Worm (Caenorhabditis elegans) whole organism, mixed stage, embryonic: ENCODE measurements around the gene srh-180.

Source experiments
- lin-13 ChIP-seq: fragments of 150-350 bp; optimal IDR thresholded peaks from 2 replicates; lab custom pipeline; 2014; ENCODE audit warnings: missing biosample characterization, missing genetic modification characterization
- nhr-237 ChIP-seq: fragments of 150-350 bp; optimal IDR thresholded peaks from 2 replicates; lab custom pipeline; 2014; ENCODE audit warnings: missing biosample characterization, missing genetic modification characterization

DNA sequence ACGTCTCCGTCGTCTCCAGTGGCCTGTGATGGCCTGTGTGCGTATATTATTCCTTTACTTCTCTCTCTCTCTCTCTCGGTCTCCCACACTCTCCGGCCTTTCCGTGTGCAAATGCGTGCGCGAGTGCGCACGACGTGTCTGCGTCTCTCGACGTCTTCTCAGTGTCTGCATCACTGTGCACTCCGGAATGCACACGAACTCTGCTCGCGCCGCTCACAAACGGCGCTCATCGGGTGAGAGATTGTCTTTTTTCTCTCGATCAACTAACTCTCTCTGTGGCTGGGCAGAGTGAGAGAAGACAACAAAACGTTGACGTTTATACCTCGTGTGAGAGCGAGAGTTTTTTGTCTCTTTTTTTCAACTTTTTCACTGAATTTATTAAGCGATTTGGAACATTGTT lies 38.6 kb downstream of the srh-180 start:
- TF ChIP-seq lin-13 (tag; lab: Kevin White, UChicago) (peak; percentile 42), nhr-237 (tag; lab: Kevin White, UChicago) (peak; percentile 51)
